Worm (Caenorhabditis elegans): ENCODE data around the gene srv-21.

The srv-21 gene

ce11 chrIV:5879853-5880252, 2.7 kb upstream of the srv-21 start, which contains the start of gene srv-22:
TSS of gene srv-22 (minus strand) at chrIV:5879953.
- TF ChIP-seq pha-2 (tag; optimal IDR thresholded peaks at IDR 0.05) (no peak), dmd-4 (tag; optimal IDR thresholded peaks at IDR 0.05; ENCODE audit: borderline replicate concordance) (no peak), hlh-8 (tag; optimal IDR thresholded peaks at IDR 0.05) (no peak), T23F11.4 (GFP tag; optimal IDR thresholded peaks at IDR 0.05) (no peak), syd-9 (tag; optimal IDR thresholded peaks at IDR 0.05) (no peak), che-1 (tag; optimal IDR thresholded peaks at IDR 0.05) (no peak), hlh-6 (tag; optimal IDR thresholded peaks at IDR 0.05) (no peak), C08G9.2 (tag; optimal IDR thresholded peaks at IDR 0.05) (no peak), ztf-16 (tag; optimal IDR thresholded peaks at IDR 0.05) (no peak), fkh-10 (GFP tag; optimal IDR thresholded peaks at IDR 0.05) (no peak), ceh-6 (GFP tag; optimal IDR thresholded peaks at IDR 0.05) (no peak), ama-1 (optimal IDR thresholded peaks at IDR 0.05) (no peak), C38D4.7 (GFP tag; optimal IDR thresholded peaks at IDR 0.05) (no peak), ceh-48 (tag; optimal IDR thresholded peaks at IDR 0.05) (no peak), pat-9 (tag; optimal IDR thresholded peaks at IDR 0.05) (no peak), Y22D7AL.16 (tag; optimal IDR thresholded peaks at IDR 0.05) (no peak), K09A11.1 (tag; optimal IDR thresholded peaks at IDR 0.05; ENCODE audit: insufficient read depth) (no peak)

ce11 chrIV:5873825-5874224, 3.3 kb downstream of the srv-21 start, which contains the start of gene srv-19:
TSS of gene srv-19 (minus strand) at chrIV:5873925.
- no peak for TF ChIP-seq unc-55 (GFP tag; optimal IDR thresholded peaks at IDR 0.05)
- TF ChIP-seq ceh-45 (GFP tag; IDR thresholded peaks at IDR 0.05): no peak
- TF ChIP-seq ceh-18 (tag; optimal IDR thresholded peaks at IDR 0.05): no peak
- no peak for TF ChIP-seq Y22D7AL.16 (tag; optimal IDR thresholded peaks at IDR 0.05)
- no peak for TF ChIP-seq nhr-11 (tag; optimal IDR thresholded peaks at IDR 0.05)
- TF ChIP-seq ceh-6 (GFP tag; optimal IDR thresholded peaks at IDR 0.05): no peak
- TF ChIP-seq unc-3 (GFP tag; conservative IDR thresholded peaks at IDR 0.05): no peak
- no peak for TF ChIP-seq unc-3 (tag; optimal IDR thresholded peaks at IDR 0.05)
- TF ChIP-seq sox-2 (GFP tag; IDR thresholded peaks at IDR 0.05): no peak
- no peak for TF ChIP-seq elt-2 (tag; optimal IDR thresholded peaks at IDR 0.05)
- TF ChIP-seq hlh-15 (tag; optimal IDR thresholded peaks at IDR 0.05): no peak
- no peak for TF ChIP-seq ceh-22 (tag; optimal IDR thresholded peaks at IDR 0.05)
- TF ChIP-seq lin-11 (tag; optimal IDR thresholded peaks at IDR 0.05): no peak
- no peak for TF ChIP-seq nhr-232 (tag; optimal IDR thresholded peaks at IDR 0.05)
- no peak for TF ChIP-seq che-1 (tag; optimal IDR thresholded peaks at IDR 0.05)
- TF ChIP-seq hlh-13 (GFP tag; optimal IDR thresholded peaks at IDR 0.05): no peak
- TF ChIP-seq ceh-31 (tag; optimal IDR thresholded peaks at IDR 0.05): no peak
- TF ChIP-seq pqm-1 (tag; optimal IDR thresholded peaks at IDR 0.05): no peak
- no peak for TF ChIP-seq gmeb-2 (tag; optimal IDR thresholded peaks at IDR 0.05)

- TF ChIP-seq unc-86 (tag; optimal IDR thresholded peaks at IDR 0.05) (no peak), nhr-232 (tag; optimal IDR thresholded peaks at IDR 0.05) (no peak), sox-2 (GFP tag; IDR thresholded peaks at IDR 0.05) (no peak), npax-4 (tag; optimal IDR thresholded peaks at IDR 0.05) (no peak)
Measured at ce11 chrIV:5870072-5870471, 7.1 kb downstream of the srv-21 start, which contains the start of gene srv-17. TSS of gene srv-17 (minus strand) at chrIV:5870172.

- TF ChIP-seq hlh-15 (tag; optimal IDR thresholded peaks at IDR 0.05) (no peak), fkh-10 (GFP tag; optimal IDR thresholded peaks at IDR 0.05) (no peak), pag-3 (tag; optimal IDR thresholded peaks at IDR 0.05; ENCODE audit: borderline replicate concordance) (no peak), ets-4 (tag; optimal IDR thresholded peaks at IDR 0.05) (no peak), ceh-22 (tag; optimal IDR thresholded peaks at IDR 0.05) (no peak), ceh-6 (GFP tag; optimal IDR thresholded peaks at IDR 0.05) (no peak), pat-9 (tag; optimal IDR thresholded peaks at IDR 0.05) (no peak), unc-42 (tag; optimal IDR thresholded peaks at IDR 0.05) (no peak), elt-4 (tag; optimal IDR thresholded peaks at IDR 0.05) (no peak), che-1 (tag; optimal IDR thresholded peaks at IDR 0.05) (no peak), ceh-34 (tag; optimal IDR thresholded peaks at IDR 0.05) (no peak), ceh-14 (tag; optimal IDR thresholded peaks at IDR 0.05) (no peak), ceh-18 (tag; optimal IDR thresholded peaks at IDR 0.05) (no peak), sdc-2 (tag; optimal IDR thresholded peaks at IDR 0.05) (no peak), hlh-13 (GFP tag; optimal IDR thresholded peaks at IDR 0.05) (no peak)
Measured at ce11 chrIV:5869354-5869753, 7.8 kb downstream of the srv-21 start.

Data from whole organism, late embryonic.